Worm (Caenorhabditis elegans) whole organism, young adult: ENCODE data around the gene F58H1.6.
A peak's percentile ranks its signal among the peaks of the same experiment; 100 is the strongest.

ENCODE experiments used
- C06A6.2 ChIP-seq: fragments of 200-800 bp; sonication (Bioruptor generic); conservative IDR thresholded peaks from 2 replicates; pipeline ENCODE4 v1.3.6; 2022; ENCODE audit warnings: missing genetic modification characterization, missing compliant biosample characterization
- F10E7.11 ChIP-seq: sonication (generic microtip); optimal IDR thresholded peaks from 2 replicates; lab custom pipeline; 2017; ENCODE audit warnings: mild to moderate bottlenecking, missing genetic modification characterization, moderate library complexity, missing compliant biosample characterization
- F23B12.7 ChIP-seq: sonication (generic microtip); optimal IDR thresholded peaks from 2 replicates; lab custom pipeline; 2017; ENCODE audit warnings: missing genetic modification characterization, mild to moderate bottlenecking, missing compliant biosample characterization, antibody characterized with exemption, moderate library complexity; ENCODE audit not compliant: insufficient read depth
- F37B4.10 ChIP-seq: fragments of 200-800 bp; sonication (Bioruptor generic); IDR thresholded peaks from 2 replicates; pipeline ENCODE4 v1.3.6; 2022; ENCODE audit warnings: missing genetic modification characterization, missing compliant biosample characterization
- F52B5.7 ChIP-seq: sonication (generic microtip); optimal IDR thresholded peaks from 2 replicates; lab custom pipeline; 2016; ENCODE audit warnings: mild to moderate bottlenecking, missing genetic modification characterization, missing compliant biosample characterization
- T07F8.4 ChIP-seq: sonication (generic microtip); optimal IDR thresholded peaks from 2 replicates; lab custom pipeline; 2016; ENCODE audit warnings: mild to moderate bottlenecking, missing genetic modification characterization, moderate library complexity, missing compliant biosample characterization
- Y56A3A.18 ChIP-seq: fragments of 200-800 bp; sonication (Bioruptor generic); IDR thresholded peaks from 2 replicates; pipeline ENCODE4 v1.3.6; 2022; ENCODE audit warnings: missing genetic modification reagents, missing genetic modification characterization, missing compliant biosample characterization
- Y79H2A.3 ChIP-seq: fragments of 200-800 bp; sonication (Bioruptor generic); conservative IDR thresholded peaks from 2 replicates; pipeline ENCODE4 v1.3.6; 2022; ENCODE audit warnings: missing genetic modification reagents, missing genetic modification characterization, missing compliant biosample characterization
- ama-1 ChIP-seq, 3 experiments: fragments of 150-350 bp in 1 of 3; sonication (generic microtip) in 2 of 3; optimal IDR thresholded peaks; 2 replicates each; lab custom pipeline; 2014 to 2018; ENCODE audit warnings: missing biosample characterization in 2 of 3, missing genetic modification characterization in 2 of 3, missing genetic modification reagents in 2 of 3
- athp-1 ChIP-seq: sonication (generic microtip); optimal IDR thresholded peaks from 2 replicates; lab custom pipeline; 2017; ENCODE audit warnings: mild to moderate bottlenecking, missing genetic modification characterization, missing compliant biosample characterization
- attf-3 ChIP-seq: fragments of 200-800 bp; sonication (Bioruptor generic); conservative IDR thresholded peaks from 2 replicates; pipeline ENCODE4 v1.3.6; 2022; ENCODE audit warnings: missing genetic modification reagents, missing genetic modification characterization, missing compliant biosample characterization
- attf-5 ChIP-seq: fragments of 200-800 bp; sonication (Bioruptor generic); optimal IDR thresholded peaks from 2 replicates; lab custom pipeline; 2018; ENCODE audit warnings: mild to moderate bottlenecking, missing genetic modification characterization, missing compliant biosample characterization
- attf-6 ChIP-seq: fragments of 200-800 bp; sonication (Bioruptor generic); IDR thresholded peaks from 2 replicates; pipeline ENCODE4 v1.3.6; 2022; ENCODE audit warnings: missing genetic modification reagents, missing genetic modification characterization, missing compliant biosample characterization
- ccch-3 ChIP-seq: fragments of 200-800 bp; sonication (Bioruptor generic); optimal IDR thresholded peaks from 2 replicates; lab custom pipeline; 2018; ENCODE audit warnings: mild to moderate bottlenecking, missing genetic modification characterization, missing compliant biosample characterization
- cebp-2 ChIP-seq: fragments of 200-800 bp; sonication (Bioruptor generic); IDR thresholded peaks from 2 replicates; pipeline ENCODE4 v1.3.6; 2022; ENCODE audit warnings: missing genetic modification characterization, missing compliant biosample characterization
- ceh-40 ChIP-seq: fragments of 200-800 bp; sonication (Bioruptor generic); IDR thresholded peaks from 2 replicates; pipeline ENCODE4 v1.3.6; 2022; ENCODE audit warnings: missing genetic modification characterization, missing compliant biosample characterization
- ceh-79 ChIP-seq: sonication (generic microtip); optimal IDR thresholded peaks from 2 replicates; lab custom pipeline; 2017; ENCODE audit warnings: mild to moderate bottlenecking, missing genetic modification characterization, missing compliant biosample characterization
- ceh-91 ChIP-seq: fragments of 200-800 bp; sonication (Bioruptor generic); IDR thresholded peaks from 2 replicates; pipeline ENCODE4 v1.3.6; 2022; ENCODE audit warnings: missing genetic modification reagents, missing genetic modification characterization, missing compliant biosample characterization
- chd-7 ChIP-seq: sonication (generic microtip); optimal IDR thresholded peaks from 2 replicates; lab custom pipeline; 2016; ENCODE audit warnings: mild to moderate bottlenecking, missing genetic modification characterization, moderate library complexity, missing compliant biosample characterization
- die-1 ChIP-seq: sonication (generic microtip); optimal IDR thresholded peaks from 2 replicates; lab custom pipeline; 2016; ENCODE audit warnings: missing genotype, mild to moderate bottlenecking, missing genetic modification characterization, missing compliant biosample characterization
- dpff-1 ChIP-seq: sonication (generic microtip); optimal IDR thresholded peaks from 2 replicates; lab custom pipeline; 2017; ENCODE audit warnings: mild to moderate bottlenecking, missing genetic modification characterization, missing compliant biosample characterization
- egl-44 ChIP-seq: fragments of 200-800 bp; sonication (Bioruptor generic); IDR thresholded peaks from 2 replicates; pipeline ENCODE4 v1.3.6; 2022; ENCODE audit warnings: missing genetic modification reagents, missing genetic modification characterization, missing compliant biosample characterization
- egrh-3 ChIP-seq: fragments of 200-800 bp; sonication (Bioruptor generic); IDR thresholded peaks from 2 replicates; pipeline ENCODE4 v1.3.6; 2022; ENCODE audit warnings: missing genetic modification reagents, missing genetic modification characterization, missing compliant biosample characterization
- ets-4 ChIP-seq: fragments of 200-800 bp; sonication (Bioruptor generic); optimal IDR thresholded peaks from 2 replicates; lab custom pipeline; 2018; ENCODE audit warnings: mild to moderate bottlenecking, missing genetic modification characterization, missing compliant biosample characterization
- hmg-20 ChIP-seq: fragments of 200-800 bp; sonication (Bioruptor generic); IDR thresholded peaks from 2 replicates; pipeline ENCODE4 v1.3.6; 2022; ENCODE audit warnings: missing genetic modification reagents, missing genetic modification characterization, missing compliant biosample characterization
- hrde-1 ChIP-seq: sonication (generic microtip); optimal IDR thresholded peaks from 2 replicates; lab custom pipeline; 2016; ENCODE audit warnings: missing genetic modification characterization, mild to moderate bottlenecking, missing compliant biosample characterization, moderate library complexity, missing genotype, missing genetic modification reagents, borderline replicate concordance
- let-526 ChIP-seq: fragments of 200-800 bp; sonication (Bioruptor generic); IDR thresholded peaks from 2 replicates; pipeline ENCODE4 v1.3.6; 2022; ENCODE audit warnings: missing genetic modification reagents, missing genetic modification characterization, missing compliant biosample characterization
- lin-26 ChIP-seq: fragments of 200-800 bp; sonication (Bioruptor generic); IDR thresholded peaks from 2 replicates; pipeline ENCODE4 v1.3.6; 2022; ENCODE audit warnings: missing genetic modification reagents, missing genetic modification characterization, missing compliant biosample characterization
- lin-35 ChIP-seq, 3 experiments: fragments of 150-350 bp in 2 of 3; sonication (generic microtip) in 1 of 3; optimal IDR thresholded peaks; 2 replicates each; lab custom pipeline; 2014 to 2018; ENCODE audit warnings: missing biosample characterization in 3 of 3, missing genetic modification characterization in 3 of 3, missing genetic modification reagents in 3 of 3
- lir-1 ChIP-seq: fragments of 200-800 bp; sonication (Bioruptor generic); conservative IDR thresholded peaks from 2 replicates; pipeline ENCODE4 v1.3.6; 2022; ENCODE audit warnings: missing genetic modification reagents, missing genetic modification characterization, missing compliant biosample characterization
- madf-3 ChIP-seq: fragments of 200-800 bp; sonication (Bioruptor generic); IDR thresholded peaks from 2 replicates; pipeline ENCODE4 v1.3.6; 2022; ENCODE audit warnings: missing genetic modification reagents, missing genetic modification characterization, missing compliant biosample characterization
- nhr-179 ChIP-seq: sonication (generic microtip); optimal IDR thresholded peaks from 2 replicates; lab custom pipeline; 2016; ENCODE audit warnings: mild to moderate bottlenecking, missing genetic modification characterization, missing compliant biosample characterization
- nhr-80 ChIP-seq: sonication (generic microtip); optimal IDR thresholded peaks from 2 replicates; lab custom pipeline; 2016; ENCODE audit warnings: missing genetic modification characterization, missing compliant biosample characterization
- pbrm-1 ChIP-seq: fragments of 200-800 bp; sonication (Bioruptor generic); IDR thresholded peaks from 2 replicates; pipeline ENCODE4 v1.3.6; 2022; ENCODE audit warnings: missing genetic modification reagents, missing genetic modification characterization, missing compliant biosample characterization
- sea-2 ChIP-seq: fragments of 200-800 bp; sonication (Bioruptor generic); IDR thresholded peaks from 2 replicates; pipeline ENCODE4 v1.3.6; 2022; ENCODE audit warnings: missing genetic modification characterization, missing compliant biosample characterization
- snpc-1.1 ChIP-seq: sonication (generic microtip); optimal IDR thresholded peaks from 2 replicates; lab custom pipeline; 2017; ENCODE audit warnings: missing genetic modification characterization, mild to moderate bottlenecking, missing compliant biosample characterization, antibody characterized with exemption, moderate library complexity, missing genotype, missing genetic modification reagents; ENCODE audit not compliant: insufficient read depth
- snpc-3.4 ChIP-seq: sonication (generic microtip); optimal IDR thresholded peaks from 2 replicates; lab custom pipeline; 2017; ENCODE audit warnings: missing genetic modification characterization, mild to moderate bottlenecking, missing compliant biosample characterization, antibody characterized with exemption, moderate library complexity, missing genotype, missing genetic modification reagents
- somi-1 ChIP-seq: fragments of 200-800 bp; sonication (Bioruptor generic); optimal IDR thresholded peaks from 2 replicates; lab custom pipeline; 2018; ENCODE audit warnings: mild to moderate bottlenecking, missing genetic modification characterization, missing compliant biosample characterization
- tbp1 ChIP-seq: fragments of 200-800 bp; sonication (Bioruptor generic); optimal IDR thresholded peaks from 2 replicates; lab custom pipeline; 2018; ENCODE audit warnings: mild to moderate bottlenecking, missing genetic modification characterization, missing compliant biosample characterization
- unc-62 ChIP-seq: fragments of 150-350 bp; optimal IDR thresholded peaks from 2 replicates; lab custom pipeline; 2014; ENCODE audit warnings: missing biosample characterization, missing genetic modification reagents, missing genetic modification characterization
- zim-3 ChIP-seq: sonication (generic microtip); optimal IDR thresholded peaks from 2 replicates; lab custom pipeline; 2017; ENCODE audit warnings: mild to moderate bottlenecking, missing genetic modification characterization, moderate library complexity, missing compliant biosample characterization
- ztf-18 ChIP-seq: sonication (generic microtip); optimal IDR thresholded peaks from 2 replicates; lab custom pipeline; 2016; ENCODE audit warnings: missing genotype, mild to moderate bottlenecking, missing genetic modification characterization, missing compliant biosample characterization
- ztf-22 ChIP-seq: fragments of 200-800 bp; sonication (Bioruptor generic); optimal IDR thresholded peaks from 2 replicates; lab custom pipeline; 2018; ENCODE audit warnings: mild to moderate bottlenecking, missing genetic modification characterization, moderate library complexity, missing compliant biosample characterization
- ztf-26 ChIP-seq: sonication (generic microtip); optimal IDR thresholded peaks from 2 replicates; lab custom pipeline; 2017; ENCODE audit warnings: missing genetic modification characterization, missing compliant biosample characterization
- ztf-28 ChIP-seq: fragments of 200-800 bp; sonication (Bioruptor generic); IDR thresholded peaks from 2 replicates; pipeline ENCODE4 v1.3.6; 2022; ENCODE audit warnings: missing genetic modification reagents, missing genetic modification characterization, missing compliant biosample characterization
- ztf-3 ChIP-seq: fragments of 200-800 bp; sonication (Bioruptor generic); optimal IDR thresholded peaks from 2 replicates; lab custom pipeline; 2018; ENCODE audit warnings: mild to moderate bottlenecking, missing genetic modification characterization, missing compliant biosample characterization

Gene F58H1.6

ce11 chrV:11979673-11980561 is 37.5 kb downstream of the F58H1.6 start, which contains the start of gene snr-4 (continued):
- TF ChIP-seq cebp-2 (peak; percentile 61; the same call in 1 of the 2 replicates), zim-3 (no peak), ztf-18 (tag; lab: Kevin White, UChicago) (peak; percentile 79), somi-1 (GFP tag; lab: Kevin White, UChicago) (peak; percentile 58), ama-1 (optimal IDR thresholded peaks at IDR 0.05; lab: Kevin White, UChicago) (peak; percentile 80), ama-1 (GFP tag; optimal IDR thresholded peaks at IDR 0.05; lab: Kevin White, UChicago) (no peak), attf-5 (GFP tag; lab: Kevin White, UChicago) (peak; percentile 88), lin-26 (GFP tag; lab: Robert Waterston, UW) (peak; percentile 73), T07F8.4 (peak; percentile 48), F52B5.7 (tag; lab: Kevin White, UChicago) (peak; percentile 78), ceh-91 (GFP tag; lab: Robert Waterston, UW) (peak; percentile 83), F10E7.11 (tag; lab: Kevin White, UChicago) (peak; percentile 7), sea-2 (GFP tag; lab: Robert Waterston, UW) (no peak), nhr-80 (tag; lab: Kevin White, UChicago) (peak; percentile 75), dpff-1 (tag; lab: Kevin White, UChicago) (peak; percentile 83), snpc-3.4 (peak; percentile 97), ceh-40 (GFP tag; lab: Robert Waterston, UW) (0 out of 2 replicates have a peak, but pooled peaks have one; percentile 27), unc-62 (no peak), let-526 (GFP tag; lab: Robert Waterston, UW) (0 out of 2 replicates have a peak, but pooled peaks have one; percentile 39), lir-1 (GFP tag; lab: Robert Waterston, UW) (peak; percentile 79), attf-3 (GFP tag; lab: Robert Waterston, UW) (peak; percentile 83), ztf-28 (GFP tag; lab: Robert Waterston, UW) (peak; percentile 95), die-1 (tag; lab: Kevin White, UChicago) (peak; percentile 60), ztf-22 (GFP tag; lab: Kevin White, UChicago) (no peak), chd-7 (peak; percentile 84), pbrm-1 (GFP tag; lab: Robert Waterston, UW) (peak; percentile 99), ztf-3 (GFP tag; lab: Kevin White, UChicago) (peak; percentile 10), nhr-179 (tag; lab: Kevin White, UChicago) (no peak), egl-44 (peak; percentile 74; the same call in 1 of the 2 replicates), Y56A3A.18 (peak; percentile 88), F23B12.7 (tag; lab: Kevin White, UChicago) (peak; percentile 68), lin-35 (GFP tag; optimal IDR thresholded peaks at IDR 0.05; lab: Kevin White, UChicago) (peak in 2 of 3 experiments; percentile 65 to 79), ccch-3 (GFP tag; lab: Kevin White, UChicago) (no peak), C06A6.2 (GFP tag; lab: Robert Waterston, UW) (peak; percentile 88), attf-6 (GFP tag; lab: Robert Waterston, UW) (peak; percentile 93), hmg-20 (peak; percentile 84), hrde-1 (tag; lab: Kevin White, UChicago) (peak; percentile 86), ceh-79 (tag; lab: Kevin White, UChicago) (no peak), Y79H2A.3 (GFP tag; lab: Robert Waterston, UW) (peak; percentile 79), ets-4 (GFP tag; lab: Kevin White, UChicago) (peak; percentile 26), athp-1 (peak; percentile 67), madf-3 (GFP tag; lab: Robert Waterston, UW) (peak; percentile 100), snpc-1.1 (tag; lab: Kevin White, UChicago) (peak; percentile 98), F37B4.10 (GFP tag; lab: Robert Waterston, UW) (0 out of 2 replicates have a peak, but pooled peaks have one; percentile 58), tbp1 (GFP tag; lab: Kevin White, UChicago) (peak; percentile 81), ztf-26 (tag; lab: Kevin White, UChicago) (peak; percentile 76), egrh-3 (GFP tag; lab: Robert Waterston, UW) (peak; percentile 53; the same call in 1 of the 2 replicates)
